Fruit fly (Drosophila melanogaster) whole organism, embryonic: ENCODE data around the gene Irk1.
A peak's percentile ranks its signal among the peaks of the same experiment; 100 is the strongest.

Experiments used
- ATbp ChIP-seq: fragments of 200-800 bp; sonication (Bioruptor generic); optimal IDR thresholded peaks from 2 replicates; lab custom pipeline; 2017; ENCODE audit warnings: missing biosample characterization, mild to moderate bottlenecking, missing genetic modification characterization, missing genetic modification reagents
- C15 ChIP-seq: fragments of 200-800 bp; sonication (Bioruptor generic); IDR thresholded peaks from 3 replicates; pipeline ENCODE4 v1.3.6; 2022; ENCODE audit warnings: missing biosample characterization, missing genetic modification characterization
- CG10147 ChIP-seq: fragments of 200-800 bp; sonication (Bioruptor generic); optimal IDR thresholded peaks from 2 replicates; lab custom pipeline; 2019; ENCODE audit warnings: missing biosample characterization, mild to moderate bottlenecking, missing genetic modification characterization, moderate library complexity
- CG10431 ChIP-seq: fragments of 200-800 bp; sonication (Bioruptor generic); optimal IDR thresholded peaks from 3 replicates; lab custom pipeline; 2018; ENCODE audit warnings: missing biosample characterization, mild to moderate bottlenecking, missing genetic modification characterization
- CG11456 ChIP-seq: fragments of 200-800 bp; sonication (Bioruptor generic); IDR thresholded peaks from 3 replicates; pipeline ENCODE4 v1.3.6; 2022; ENCODE audit warnings: missing biosample characterization, missing genetic modification characterization
- CG14014 ChIP-seq: fragments of 200-800 bp; sonication (Bioruptor generic); IDR thresholded peaks from 2 replicates; pipeline ENCODE4 v1.3.6; 2022; ENCODE audit warnings: missing biosample characterization, missing genetic modification characterization
- CG15073 ChIP-seq: fragments of 200-800 bp; sonication (Bioruptor generic); optimal IDR thresholded peaks from 2 replicates; lab custom pipeline; 2016; ENCODE audit warnings: missing biosample characterization, missing genetic modification characterization
- CG18262 ChIP-seq: fragments of 200-800 bp; optimal IDR thresholded peaks from 3 replicates; lab custom pipeline; 2019; ENCODE audit warnings: missing biosample characterization, mild to moderate bottlenecking, missing genetic modification characterization, moderate library complexity
- CG2120 ChIP-seq: fragments of 200-800 bp; sonication (Bioruptor generic); optimal IDR thresholded peaks from 3 replicates; lab custom pipeline; 2016; ENCODE audit warnings: missing biosample characterization, missing genetic modification characterization
- CG2678 ChIP-seq: fragments of 200-800 bp; sonication (Bioruptor generic); optimal IDR thresholded peaks from 3 replicates; lab custom pipeline; 2019; ENCODE audit warnings: missing biosample characterization, mild to moderate bottlenecking, missing genetic modification characterization, moderate library complexity
- CG3281 ChIP-seq: fragments of 200-800 bp; sonication (Bioruptor generic); optimal IDR thresholded peaks from 3 replicates; lab custom pipeline; 2017; ENCODE audit warnings: missing biosample characterization, mild to moderate bottlenecking, missing genetic modification characterization
- CG34422 ChIP-seq: fragments of 200-800 bp; sonication (Bioruptor generic); IDR thresholded peaks from 3 replicates; pipeline ENCODE4 v1.3.6; 2022; ENCODE audit warnings: missing biosample characterization, missing genetic modification characterization
- CG6689 ChIP-seq: fragments of 200-800 bp; sonication (Bioruptor generic); IDR thresholded peaks from 2 replicates; pipeline ENCODE4 v1.3.6; 2022; ENCODE audit warnings: missing biosample characterization, missing genetic modification characterization
- CG7987 ChIP-seq: fragments of 200-800 bp; sonication (Bioruptor generic); optimal IDR thresholded peaks from 2 replicates; lab custom pipeline; 2018; ENCODE audit warnings: missing biosample characterization, mild to moderate bottlenecking, missing genetic modification characterization, moderate library complexity
- CG8290 ChIP-seq, 3 experiments: fragments of 200-800 bp; sonication (Bioruptor generic); optimal IDR thresholded peaks; 2 replicates each; lab custom pipeline; 2016 to 2019; ENCODE audit warnings: missing biosample characterization in 3 of 3, missing genetic modification characterization in 3 of 3, mild to moderate bottlenecking in 2 of 3, moderate library complexity in 1 of 3
- CG8359 ChIP-seq: fragments of 200-800 bp; sonication (Bioruptor generic); optimal IDR thresholded peaks from 2 replicates; lab custom pipeline; 2017; ENCODE audit warnings: missing biosample characterization, mild to moderate bottlenecking, missing genetic modification characterization, borderline replicate concordance
- CG8388 ChIP-seq: fragments of 200-800 bp; sonication (Bioruptor generic); optimal IDR thresholded peaks from 2 replicates; lab custom pipeline; 2019; ENCODE audit warnings: missing biosample characterization, mild to moderate bottlenecking, missing genetic modification characterization, moderate library complexity
- CG8478 ChIP-seq: fragments of >200 bp; optimal IDR thresholded peaks from 2 replicates; lab custom pipeline; 2018
- CTCF ChIP-seq: fragments of 200-800 bp; sonication (Bioruptor generic); optimal IDR thresholded peaks from 2 replicates; lab custom pipeline; 2017; ENCODE audit warnings: missing biosample characterization, mild to moderate bottlenecking, missing genetic modification characterization, moderate library complexity
- Dip2 ChIP-seq: fragments of 200-800 bp; sonication (Bioruptor generic); IDR thresholded peaks from 2 replicates; pipeline ENCODE4 v1.3.6; 2022; ENCODE audit warnings: missing biosample characterization, missing genetic modification characterization
- E2f2 ChIP-seq: fragments of 200-800 bp; sonication (Bioruptor generic); IDR thresholded peaks from 2 replicates; pipeline ENCODE4 v1.3.6; 2022; ENCODE audit warnings: missing biosample characterization, missing genetic modification characterization
- Eip74EF ChIP-seq, 2 experiments: fragments of 200-800 bp in 1 of 2; fragments of >200 bp in 1 of 2; sonication (Bioruptor generic) in 1 of 2; optimal IDR thresholded peaks; 2 replicates each; lab custom pipeline; 2017 to 2019; ENCODE audit warnings: missing biosample characterization in 2 of 2, missing genetic modification characterization in 2 of 2, mild to moderate bottlenecking in 1 of 2, moderate library complexity in 1 of 2
- Fer2 ChIP-seq: fragments of 200-800 bp; sonication (Bioruptor generic); optimal IDR thresholded peaks from 2 replicates; lab custom pipeline; 2018; ENCODE audit warnings: missing biosample characterization, mild to moderate bottlenecking, missing genetic modification characterization, moderate library complexity
- HLH3B ChIP-seq: fragments of 200-800 bp; sonication (Bioruptor generic); IDR thresholded peaks from 2 replicates; pipeline ENCODE4 v1.3.6; 2022; ENCODE audit warnings: missing biosample characterization, missing genetic modification characterization
- HLHmδ ChIP-seq: fragments of 200-800 bp; sonication (Bioruptor generic); optimal IDR thresholded peaks from 2 replicates; lab custom pipeline; 2018; ENCODE audit warnings: missing biosample characterization, mild to moderate bottlenecking, missing genetic modification characterization, moderate library complexity
- Hmr ChIP-seq: fragments of 200-800 bp; sonication (Bioruptor generic); optimal IDR thresholded peaks from 3 replicates; lab custom pipeline; 2017; ENCODE audit warnings: mild to moderate bottlenecking, missing biosample characterization, missing genetic modification reagents, missing genetic modification characterization
- Meics ChIP-seq: fragments of 200-800 bp; sonication (Bioruptor generic); optimal IDR thresholded peaks from 2 replicates; lab custom pipeline; 2017; ENCODE audit warnings: missing biosample characterization, mild to moderate bottlenecking, missing genetic modification characterization
- Ptx1 ChIP-seq: fragments of 200-800 bp; sonication (Bioruptor generic); IDR thresholded peaks from 2 replicates; pipeline ENCODE4 v1.3.6; 2022; ENCODE audit warnings: missing biosample characterization, missing genetic modification characterization
- Rfx ChIP-seq: fragments of 200-800 bp; sonication (Bioruptor generic); IDR thresholded peaks from 2 replicates; pipeline ENCODE4 v1.3.6; 2022; ENCODE audit warnings: missing biosample characterization, missing genetic modification characterization
- Vsx1 ChIP-seq: fragments of 200-800 bp; sonication (Bioruptor generic); optimal IDR thresholded peaks from 2 replicates; lab custom pipeline; 2017; ENCODE audit warnings: missing biosample characterization, mild to moderate bottlenecking, missing genetic modification characterization, missing genetic modification reagents
- ab ChIP-seq: fragments of 200-800 bp; sonication (Bioruptor generic); optimal IDR thresholded peaks from 2 replicates; lab custom pipeline; 2016; ENCODE audit warnings: missing biosample characterization, missing genetic modification characterization
- ase ChIP-seq: fragments of 200-800 bp; sonication (Bioruptor generic); IDR thresholded peaks from 3 replicates; pipeline ENCODE4 v1.3.6; 2022; ENCODE audit warnings: missing biosample characterization, missing genetic modification characterization
- bcd ChIP-seq: fragments of 200-800 bp; sonication (Bioruptor generic); optimal IDR thresholded peaks from 2 replicates; lab custom pipeline; 2017; ENCODE audit warnings: missing biosample characterization, mild to moderate bottlenecking, missing genetic modification characterization
- chm ChIP-seq: fragments of 200-800 bp; sonication (Bioruptor generic); IDR thresholded peaks from 2 replicates; pipeline ENCODE4 v1.3.6; 2022; ENCODE audit warnings: missing biosample characterization, missing genetic modification characterization
- crp ChIP-seq, 2 experiments: fragments of 200-800 bp; sonication (Bioruptor generic); optimal IDR thresholded peaks; 2 replicates in 1 of 2; 3 replicates in 1 of 2; lab custom pipeline; 2017; ENCODE audit warnings: missing biosample characterization in 2 of 2, missing genetic modification characterization in 2 of 2, mild to moderate bottlenecking in 1 of 2, moderate library complexity in 1 of 2
- dmrt99B ChIP-seq: fragments of 200-800 bp; sonication (Bioruptor generic); optimal IDR thresholded peaks from 2 replicates; lab custom pipeline; 2018; ENCODE audit warnings: missing biosample characterization, mild to moderate bottlenecking, missing genetic modification characterization, moderate library complexity
- dpn ChIP-seq, 2 experiments: fragments of 200-800 bp; sonication (Bioruptor generic); optimal IDR thresholded peaks; 3 replicates each; lab custom pipeline; 2016; ENCODE audit warnings: missing biosample characterization in 2 of 2, missing genetic modification characterization in 2 of 2
- exex ChIP-seq: fragments of 200-800 bp; sonication (Bioruptor generic); optimal IDR thresholded peaks from 4 replicates; lab custom pipeline; 2018; ENCODE audit warnings: missing biosample characterization, mild to moderate bottlenecking, missing genetic modification characterization, moderate library complexity
- gt ChIP-seq: fragments of 200-800 bp; sonication (Bioruptor generic); IDR thresholded peaks from 2 replicates; pipeline ENCODE4 v1.3.6; 2022; ENCODE audit warnings: missing biosample characterization, missing genetic modification characterization
- hbn ChIP-seq: fragments of 200-800 bp; sonication (Bioruptor generic); IDR thresholded peaks from 2 replicates; pipeline ENCODE4 v1.3.6; 2022; ENCODE audit warnings: missing biosample characterization, missing genetic modification characterization; ENCODE audit not compliant: partially characterized antibody
- hth ChIP-seq: fragments of >200 bp; optimal IDR thresholded peaks from 2 replicates; lab custom pipeline; 2017; ENCODE audit warnings: inconsistent platforms
- maf-S ChIP-seq: fragments of 200-800 bp; sonication (Bioruptor generic); optimal IDR thresholded peaks from 2 replicates; lab custom pipeline; 2016; ENCODE audit warnings: missing biosample characterization, missing genetic modification characterization
- odd ChIP-seq: fragments of 200-800 bp; sonication (Bioruptor generic); optimal IDR thresholded peaks from 2 replicates; lab custom pipeline; 2017; ENCODE audit warnings: missing biosample characterization, mild to moderate bottlenecking, missing genetic modification characterization
- salm ChIP-seq: fragments of 200-800 bp; sonication (Bioruptor generic); optimal IDR thresholded peaks from 2 replicates; lab custom pipeline; 2018; ENCODE audit warnings: missing biosample characterization, mild to moderate bottlenecking, missing genetic modification characterization
- schlank ChIP-seq: fragments of 200-800 bp; sonication (Bioruptor generic); optimal IDR thresholded peaks from 2 replicates; lab custom pipeline; 2018; ENCODE audit warnings: missing biosample characterization, mild to moderate bottlenecking, missing genetic modification characterization
- sisA ChIP-seq: fragments of 200-800 bp; sonication (Bioruptor generic); IDR thresholded peaks from 2 replicates; pipeline ENCODE4 v1.3.6; 2022; ENCODE audit warnings: missing biosample characterization, missing genetic modification characterization
- tin ChIP-seq: fragments of 200-800 bp; sonication (Bioruptor generic); optimal IDR thresholded peaks from 3 replicates; lab custom pipeline; 2016; ENCODE audit warnings: missing biosample characterization, missing genetic modification characterization
- toy ChIP-seq: fragments of 200-800 bp; sonication (Bioruptor generic); IDR thresholded peaks from 2 replicates; pipeline ENCODE4 v1.3.6; 2022; ENCODE audit warnings: missing biosample characterization, missing genetic modification characterization
- zen2 ChIP-seq: fragments of 200-800 bp; sonication (Bioruptor generic); IDR thresholded peaks from 3 replicates; pipeline ENCODE4 v1.3.6; 2022; ENCODE audit warnings: missing biosample characterization, missing genetic modification characterization; ENCODE audit not compliant: partially characterized antibody

Gene Irk1

DNA sequence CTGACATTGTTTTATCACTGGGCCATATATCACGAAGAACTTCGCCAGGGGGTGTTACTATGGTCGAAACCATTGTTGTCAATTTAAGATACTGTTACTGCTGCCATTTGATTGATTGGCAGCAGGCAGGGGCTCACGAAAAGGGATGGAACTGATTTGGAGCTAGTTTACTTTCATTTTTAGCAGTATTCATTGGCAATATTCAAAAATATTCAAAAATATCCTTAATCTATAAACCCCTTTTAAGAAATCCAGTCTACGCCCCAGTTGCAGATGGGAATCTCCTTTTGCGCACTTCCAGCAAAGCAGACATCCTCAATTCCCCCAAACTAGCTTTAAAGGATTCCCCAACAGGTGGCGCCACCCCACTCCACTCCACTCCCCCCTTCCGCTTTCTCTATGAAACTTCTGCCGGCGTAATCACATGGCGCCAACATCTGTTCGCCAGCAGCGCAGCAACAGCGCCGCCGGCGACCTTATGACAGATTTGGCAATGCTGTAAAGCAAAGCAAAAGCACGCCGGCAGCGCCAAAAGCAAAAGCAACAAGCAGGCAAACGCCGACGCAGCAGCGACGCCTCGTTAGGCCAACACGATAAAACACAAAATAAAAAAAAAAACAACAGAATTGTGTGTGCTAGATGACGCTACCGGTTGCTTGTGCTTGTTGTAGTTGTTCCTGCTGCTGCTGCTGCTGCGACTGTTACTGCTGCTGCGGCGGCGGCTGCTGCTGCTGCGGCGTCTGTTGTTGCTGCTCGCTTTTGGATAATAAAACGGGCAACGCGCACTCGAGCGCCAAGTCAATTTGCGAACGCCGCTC, at the start of gene Irk1 (continued):
- peak; percentile 31; the same call in 1 of the 2 replicates for TF ChIP-seq Ptx1 (GFP tag; lab: Robert Waterston, UW)
- no peak for TF ChIP-seq zen2
- TF ChIP-seq CG2678 = peak; percentile 23
- no peak for TF ChIP-seq exex (tag; lab: Kevin White, UChicago)
- peak; percentile 83 for TF ChIP-seq CTCF (GFP tag; lab: Kevin White, UChicago)
- no peak for TF ChIP-seq hth (lab: Kevin White, UChicago)
- TF ChIP-seq Vsx1 (GFP tag; lab: Kevin White, UChicago) = no peak
- no peak for TF ChIP-seq CG10431 (GFP tag; lab: Kevin White, UChicago)
- no peak for TF ChIP-seq toy (GFP tag; lab: Robert Waterston, UW)
- TF ChIP-seq CG8478 (lab: Kevin White, UChicago) = no peak
- TF ChIP-seq maf-S = no peak
- no peak for TF ChIP-seq Fer2 (tag; lab: Kevin White, UChicago)
- peak; percentile 49 for TF ChIP-seq Rfx (GFP tag; lab: Robert Waterston, UW)
- peak; percentile 6 for TF ChIP-seq CG3281
- no peak for TF ChIP-seq ATbp (GFP tag; lab: Kevin White, UChicago)
- no peak for TF ChIP-seq CG10147
- no peak for TF ChIP-seq hbn (GFP tag; lab: Robert Waterston, UW)
- TF ChIP-seq CG34422 (GFP tag; lab: Robert Waterston, UW) = peak; percentile 23; the same call in 1 of the 3 replicates
- TF ChIP-seq HLHmδ (GFP tag; lab: Kevin White, UChicago) = no peak
- TF ChIP-seq CG7987 (GFP tag; lab: Kevin White, UChicago) = no peak
- no peak for TF ChIP-seq CG15073 (GFP tag; lab: Kevin White, UChicago)
- TF ChIP-seq CG2120 (GFP tag; lab: Kevin White, UChicago) = peak; percentile 35
- no peak for TF ChIP-seq Eip74EF (GFP tag; optimal IDR thresholded peaks at IDR 0.05; lab: Kevin White, UChicago)
- peak; percentile 32; the same call in 1 of the 2 replicates for TF ChIP-seq HLH3B
- TF ChIP-seq dmrt99B (tag; lab: Kevin White, UChicago) = peak; percentile 2
- no peak for TF ChIP-seq CG18262 (tag; lab: Kevin White, UChicago)
- TF ChIP-seq crp (GFP tag; optimal IDR thresholded peaks at IDR 0.05; lab: Kevin White, UChicago) = no peak
- no peak for TF ChIP-seq tin
- TF ChIP-seq bcd (GFP tag; lab: Kevin White, UChicago) = peak; percentile 9
- TF ChIP-seq sisA (GFP tag; lab: Robert Waterston, UW) = peak; percentile 12; the same call in 1 of the 2 replicates
- TF ChIP-seq CG8290 (GFP tag; optimal IDR thresholded peaks at IDR 0.05; lab: Kevin White, UChicago) = no peak
- TF ChIP-seq CG8290 (tag; optimal IDR thresholded peaks at IDR 0.05; lab: Kevin White, UChicago) = no peak
- no peak for TF ChIP-seq E2f2
- TF ChIP-seq Dip2 (GFP tag; lab: Robert Waterston, UW) = no peak
- TF ChIP-seq CG6689 (GFP tag; lab: Robert Waterston, UW) = peak; percentile 31; the same call in 1 of the 2 replicates
- TF ChIP-seq chm (GFP tag; lab: Robert Waterston, UW) = no peak
- TF ChIP-seq schlank (tag; lab: Kevin White, UChicago) = no peak
- no peak for TF ChIP-seq ab
- TF ChIP-seq odd (GFP tag; lab: Kevin White, UChicago) = no peak
- TF ChIP-seq Meics (GFP tag; lab: Kevin White, UChicago) = peak; percentile 26
- TF ChIP-seq dpn (GFP tag; optimal IDR thresholded peaks at IDR 0.05; lab: Kevin White, UChicago) = peak in 1 of 2 experiments; percentile 9
- TF ChIP-seq ase (GFP tag; lab: Robert Waterston, UW) = 0 out of 3 replicates have a peak, but pooled peaks have one; percentile 25
- TF ChIP-seq gt (GFP tag; lab: Robert Waterston, UW) = no peak
- 0 out of 3 replicates have a peak, but pooled peaks have one; percentile 28 for TF ChIP-seq CG11456
- TF ChIP-seq CG8388 (GFP tag; lab: Kevin White, UChicago) = no peak
- TF ChIP-seq CG14014 (GFP tag; lab: Robert Waterston, UW) = no peak
- TF ChIP-seq C15 (GFP tag; lab: Robert Waterston, UW) = no peak
- peak; percentile 7 for TF ChIP-seq Hmr (GFP tag; lab: Kevin White, UChicago)
- no peak for TF ChIP-seq CG8359
- no peak for TF ChIP-seq salm
